Fruit fly (Drosophila melanogaster) whole organism, wandering third instar larva: ENCODE data around the gene CG43954.
A peak's percentile ranks its signal among the peaks of the same experiment; 100 is the strongest.

Source experiments
- Abd-B ChIP-seq: fragments of >200 bp; optimal IDR thresholded peaks from 2 replicates; lab custom pipeline; 2017; ENCODE audit warnings: missing biosample characterization, missing genetic modification characterization
- CG32264 ChIP-seq: fragments of 200-800 bp; sonication (Bioruptor generic); optimal IDR thresholded peaks from 2 replicates; lab custom pipeline; 2016; ENCODE audit warnings: missing biosample characterization, missing genetic modification characterization
- CG9705 ChIP-seq: fragments of 200-800 bp; sonication (Bioruptor generic); optimal IDR thresholded peaks from 2 replicates; lab custom pipeline; 2018; ENCODE audit warnings: missing biosample characterization, mild to moderate bottlenecking, missing genetic modification characterization
- CrebA ChIP-seq: fragments of 200-800 bp; sonication (Bioruptor generic); optimal IDR thresholded peaks from 2 replicates; lab custom pipeline; 2016; ENCODE audit warnings: missing biosample characterization, mild to moderate bottlenecking, missing genetic modification characterization, borderline replicate concordance
- Dfd ChIP-seq: fragments of >200 bp; optimal IDR thresholded peaks from 2 replicates; lab custom pipeline; 2017; ENCODE audit warnings: missing biosample characterization, missing genetic modification characterization
- Dif ChIP-seq: fragments of 200-275, 200-300 bp; sonication (Bioruptor generic); optimal IDR thresholded peaks from 2 replicates; lab custom pipeline; 2018; ENCODE audit warnings: missing biosample characterization, missing genetic modification characterization; ENCODE audit not compliant: partially characterized antibody
- GATAd ChIP-seq: sonication (Bioruptor generic); optimal IDR thresholded peaks from 2 replicates; lab custom pipeline; 2016; ENCODE audit warnings: missing biosample characterization, missing genetic modification characterization
- HLH106 ChIP-seq: fragments of 200-800 bp; optimal IDR thresholded peaks from 3 replicates; lab custom pipeline; 2019; ENCODE audit warnings: missing biosample characterization, mild to moderate bottlenecking, missing genetic modification characterization, moderate library complexity
- Hnf4 ChIP-seq: fragments of 200-800 bp; sonication (Bioruptor generic); optimal IDR thresholded peaks from 2 replicates; lab custom pipeline; 2016; ENCODE audit warnings: missing biosample characterization, mild to moderate bottlenecking, missing genetic modification characterization
- Jra ChIP-seq: sonication (Bioruptor generic); optimal IDR thresholded peaks from 2 replicates; lab custom pipeline; 2016; ENCODE audit warnings: missing biosample characterization, missing genetic modification characterization
- Myc ChIP-seq: fragments of >200 bp; optimal IDR thresholded peaks from 2 replicates; lab custom pipeline; 2017
- N ChIP-seq: fragments of >200 bp; optimal IDR thresholded peaks from 2 replicates; lab custom pipeline; 2018; ENCODE audit warnings: missing biosample characterization, missing external identifiers, missing genetic modification characterization
- OdsH ChIP-seq: fragments of 200-800 bp; sonication (Bioruptor generic); optimal IDR thresholded peaks from 2 replicates; lab custom pipeline; 2016; ENCODE audit warnings: missing biosample characterization, mild to moderate bottlenecking, missing genetic modification characterization
- Rel ChIP-seq, 2 experiments: fragments of 200-800 bp; sonication (Bioruptor generic) in 1 of 2; optimal IDR thresholded peaks; 2 replicates in 1 of 2; 3 replicates in 1 of 2; lab custom pipeline; 2016 to 2019; ENCODE audit warnings: mild to moderate bottlenecking in 2 of 2, missing biosample characterization in 2 of 2, missing genetic modification characterization in 2 of 2, moderate library complexity in 1 of 2
- Sp1 ChIP-seq: fragments of 200-800 bp; sonication (Bioruptor generic); optimal IDR thresholded peaks from 3 replicates; lab custom pipeline; 2019; ENCODE audit warnings: missing biosample characterization, mild to moderate bottlenecking, missing genetic modification characterization, moderate library complexity
- Vsx2 ChIP-seq: fragments of 200-300, 225-300 bp; sonication (Bioruptor generic); optimal IDR thresholded peaks from 2 replicates; lab custom pipeline; 2018; ENCODE audit warnings: missing biosample characterization, missing genetic modification characterization; ENCODE audit not compliant: partially characterized antibody
- br ChIP-seq: fragments of 200-800 bp; sonication (Bioruptor generic); optimal IDR thresholded peaks from 2 replicates; lab custom pipeline; 2016; ENCODE audit warnings: missing biosample characterization, missing genetic modification characterization
- brk ChIP-seq: fragments of 200-800 bp; sonication (Bioruptor generic); optimal IDR thresholded peaks from 2 replicates; lab custom pipeline; 2016; ENCODE audit warnings: missing biosample characterization, mild to moderate bottlenecking, missing genetic modification characterization
- dl ChIP-seq, 2 experiments: fragments of 175-275, 200-275 bp in 1 of 2; fragments of 200-275 bp in 1 of 2; sonication (Bioruptor generic); optimal IDR thresholded peaks; lab custom pipeline; 2018; ENCODE audit warnings: mild to moderate bottlenecking in 2 of 2, missing biosample characterization in 2 of 2, missing genetic modification characterization in 2 of 2, moderate library complexity in 2 of 2; ENCODE audit not compliant: partially characterized antibody in 2 of 2, insufficient read depth in 1 of 2
- ey ChIP-seq: fragments of 200-800 bp; sonication (Bioruptor generic); optimal IDR thresholded peaks from 2 replicates; lab custom pipeline; 2016; ENCODE audit warnings: missing biosample characterization, missing genetic modification characterization
- foxo ChIP-seq, 2 experiments: fragments of 200-800 bp; sonication (Bioruptor generic); optimal IDR thresholded peaks; 2 replicates in 1 of 2; 3 replicates in 1 of 2; lab custom pipeline; 2016 to 2017; ENCODE audit warnings: missing biosample characterization in 2 of 2, missing genetic modification characterization in 2 of 2
- jim ChIP-seq: fragments of 175-275, 200-325 bp; sonication (Bioruptor generic); optimal IDR thresholded peaks from 2 replicates; lab custom pipeline; 2016; ENCODE audit warnings: missing biosample characterization, mild to moderate bottlenecking, missing genetic modification characterization
- lola ChIP-seq: fragments of >200 bp; optimal IDR thresholded peaks from 2 replicates; lab custom pipeline; 2017; ENCODE audit warnings: missing biosample characterization, missing genetic modification characterization
- pan ChIP-seq: fragments of >200 bp; optimal IDR thresholded peaks from 2 replicates; lab custom pipeline; 2017
- rgr ChIP-seq: fragments of 200-800 bp; sonication (Bioruptor generic); optimal IDR thresholded peaks from 3 replicates; lab custom pipeline; 2016; ENCODE audit warnings: missing biosample characterization, mild to moderate bottlenecking, missing genetic modification characterization
- tai ChIP-seq: sonication (Bioruptor generic); optimal IDR thresholded peaks from 2 replicates; lab custom pipeline; 2016; ENCODE audit warnings: missing biosample characterization, missing genetic modification characterization
- usp ChIP-seq: fragments of >200 bp; optimal IDR thresholded peaks from 2 replicates; lab custom pipeline; 2017; ENCODE audit warnings: missing biosample characterization, missing genetic modification characterization
- woc ChIP-seq: sonication (Bioruptor generic); optimal IDR thresholded peaks from 2 replicates; lab custom pipeline; 2016; ENCODE audit warnings: missing biosample characterization, mild to moderate bottlenecking, missing genetic modification characterization

Gene CG43954

dm6 chr3L:16730645-16731044, 19.2 kb upstream of the CG43954 start, which contains the start of gene Dbp73D:
Gene Dbp73D (minus strand): TSS chr3L:16730818.
- TF ChIP-seq CrebA (no peak), dl (GFP tag; optimal IDR thresholded peaks at IDR 0.05; lab: Kevin White, UChicago; ENCODE audit: insufficient read depth in 1 of 2, partially characterized antibody in 2 of 2) (peak; percentile 12 to 73), OdsH (GFP tag; lab: Kevin White, UChicago) (no peak), lola (no peak), Dfd (no peak), Vsx2 (peak; percentile 99), Dif (GFP tag; lab: Kevin White, UChicago) (peak; percentile 96)
- TF ChIP-seq, all 38 proteins: peak for 3

dm6 chr3L:16727939-16728635, 16.6 kb upstream of the CG43954 start, which contains the start of gene PGRP-SB1:
Gene PGRP-SB1 (minus strand): TSS chr3L:16727989.
- TF ChIP-seq HLH106 (tag; lab: Kevin White, UChicago) (no peak), Rel (GFP tag; optimal IDR thresholded peaks at IDR 0.05; lab: Kevin White, UChicago) (no peak), Rel (tag; optimal IDR thresholded peaks at IDR 0.05; lab: Kevin White, UChicago) (peak; percentile 97)

dm6 chr3L:16726069-16726591, 14.7 kb upstream of the CG43954 start, which contains the start of the genes CG13026 and PGRP-SB2:
Gene CG13026 (minus strand): TSS chr3L:16726169.
Gene PGRP-SB2 (plus strand): TSS chr3L:16726541.
- no peak for TF ChIP-seq GATAd (GFP tag; lab: Kevin White, UChicago)
- no peak for TF ChIP-seq N (GFP tag; lab: Kevin White, UChicago)
- TF ChIP-seq Vsx2: no peak
- no peak for TF ChIP-seq Jra (GFP tag; lab: Kevin White, UChicago)
- TF ChIP-seq CrebA: no peak
- no peak for TF ChIP-seq rgr (GFP tag; lab: Kevin White, UChicago)
- no peak for TF ChIP-seq usp (GFP tag; lab: Kevin White, UChicago)
- no peak for TF ChIP-seq foxo (GFP tag; optimal IDR thresholded peaks at IDR 0.05; lab: Kevin White, UChicago)
- TF ChIP-seq Dif (GFP tag; lab: Kevin White, UChicago): no peak
- TF ChIP-seq HLH106 (tag; lab: Kevin White, UChicago): no peak
- no peak for TF ChIP-seq lola
- TF ChIP-seq jim (GFP tag; lab: Kevin White, UChicago): no peak
- TF ChIP-seq Abd-B: no peak
- no peak for TF ChIP-seq Hnf4 (GFP tag; lab: Kevin White, UChicago)
- TF ChIP-seq ey (GFP tag; lab: Kevin White, UChicago): no peak
- no peak for TF ChIP-seq Sp1
- no peak for TF ChIP-seq br
- TF ChIP-seq CG32264: no peak
- no peak for TF ChIP-seq tai (GFP tag; lab: Kevin White, UChicago)
- TF ChIP-seq, all 38 proteins: peak for 0

dm6 chr3L:16724561-16724960, 13.1 kb upstream of the CG43954 start, which contains the start of gene CG13031:
Gene CG13031 (plus strand): TSS chr3L:16724861.
- TF ChIP-seq Abd-B (no peak), dl (GFP tag; optimal IDR thresholded peaks at IDR 0.05; lab: Kevin White, UChicago; ENCODE audit: insufficient read depth in 1 of 2, partially characterized antibody in 2 of 2) (no peak)

dm6 chr3L:16714193-16714538, 2.7 kb upstream of the CG43954 start:
- no peak for TF ChIP-seq HLH106 (tag; lab: Kevin White, UChicago)

- TF ChIP-seq woc (no peak), Abd-B (no peak), GATAd (GFP tag; lab: Kevin White, UChicago) (no peak)
Observed at dm6 chr3L:16713446-16714192, 2.1 kb upstream of the CG43954 start.

- TF ChIP-seq brk: no peak
- no peak for TF ChIP-seq Rel (GFP tag; optimal IDR thresholded peaks at IDR 0.05; lab: Kevin White, UChicago)
- no peak for TF ChIP-seq Rel (tag; optimal IDR thresholded peaks at IDR 0.05; lab: Kevin White, UChicago)
- TF ChIP-seq pan (lab: Kevin White, UChicago): no peak
- no peak for TF ChIP-seq ey (GFP tag; lab: Kevin White, UChicago)
- no peak for TF ChIP-seq Hnf4 (GFP tag; lab: Kevin White, UChicago)
- no peak for TF ChIP-seq lola
- TF ChIP-seq Myc: no peak
- no peak for TF ChIP-seq Dfd
- TF ChIP-seq CG9705: no peak
- TF ChIP-seq GATAd (GFP tag; lab: Kevin White, UChicago): no peak
- TF ChIP-seq Jra (GFP tag; lab: Kevin White, UChicago): no peak
- no peak for TF ChIP-seq N (GFP tag; lab: Kevin White, UChicago)
Observed at dm6 chr3L:16712371-16712770, 894 bp upstream of the CG43954 start.
